Fruit fly (Drosophila melanogaster) whole organism, embryonic: Measurements from ENCODE around the gene Cpr67Fa2.

Experiments
- Abd-B ChIP-seq: fragments of 200-800 bp; sonication (Bioruptor generic); optimal IDR thresholded peaks from 2 replicates; lab custom pipeline; 2018; ENCODE audit warnings: missing biosample characterization, mild to moderate bottlenecking, missing genetic modification characterization, moderate library complexity
- CG10147 ChIP-seq: fragments of 200-800 bp; sonication (Bioruptor generic); optimal IDR thresholded peaks from 2 replicates; lab custom pipeline; 2019; ENCODE audit warnings: missing biosample characterization, mild to moderate bottlenecking, missing genetic modification characterization, moderate library complexity
- CG10959 ChIP-seq: fragments of 200-800 bp; sonication (Bioruptor generic); IDR thresholded peaks from 2 replicates; pipeline ENCODE4 v1.3.6; 2022; ENCODE audit warnings: missing biosample characterization, missing genetic modification characterization
- CG12236 ChIP-seq: fragments of 200-800 bp; sonication (Bioruptor generic); optimal IDR thresholded peaks from 2 replicates; lab custom pipeline; 2016; ENCODE audit warnings: missing biosample characterization, missing genetic modification characterization
- CG12299 ChIP-seq: fragments of 200-800 bp; sonication (Bioruptor generic); optimal IDR thresholded peaks from 2 replicates; lab custom pipeline; 2018; ENCODE audit warnings: missing biosample characterization, mild to moderate bottlenecking, missing genetic modification characterization
- CG12942 ChIP-seq: fragments of 200-800 bp; sonication (Bioruptor generic); optimal IDR thresholded peaks from 3 replicates; lab custom pipeline; 2016; ENCODE audit warnings: missing biosample characterization, missing genetic modification characterization
- CG14441 ChIP-seq: fragments of 200-800 bp; sonication (Bioruptor generic); IDR thresholded peaks from 2 replicates; pipeline ENCODE4 v1.3.6; 2022; ENCODE audit warnings: missing biosample characterization, missing genetic modification characterization
- CG15011 ChIP-seq: fragments of 200-800 bp; sonication (Bioruptor generic); optimal IDR thresholded peaks from 3 replicates; lab custom pipeline; 2018; ENCODE audit warnings: missing biosample characterization, mild to moderate bottlenecking, missing genetic modification characterization
- CG15601 ChIP-seq: fragments of 200-800 bp; sonication (Bioruptor generic); optimal IDR thresholded peaks from 3 replicates; lab custom pipeline; 2019; ENCODE audit warnings: missing biosample characterization, mild to moderate bottlenecking, missing genetic modification characterization, moderate library complexity
- CG16813 ChIP-seq: fragments of 200-800 bp; sonication (Bioruptor generic); IDR thresholded peaks from 3 replicates; pipeline ENCODE4 v1.3.6; 2022; ENCODE audit warnings: missing biosample characterization, missing genetic modification characterization; ENCODE audit not compliant: partially characterized antibody
- CG17186 ChIP-seq: fragments of 200-800 bp; sonication (Bioruptor generic); optimal IDR thresholded peaks from 3 replicates; lab custom pipeline; 2017; ENCODE audit warnings: missing biosample characterization, missing genetic modification reagents, missing genetic modification characterization
- CG17802 ChIP-seq: fragments of 200-800 bp; sonication (Bioruptor generic); optimal IDR thresholded peaks from 2 replicates; lab custom pipeline; 2018; ENCODE audit warnings: missing biosample characterization, mild to moderate bottlenecking, missing genetic modification characterization, moderate library complexity
- CG18619 ChIP-seq: fragments of 200-800 bp; sonication (Bioruptor generic); optimal IDR thresholded peaks from 3 replicates; lab custom pipeline; 2017; ENCODE audit warnings: missing biosample characterization, mild to moderate bottlenecking, missing genetic modification characterization
- CG18764 ChIP-seq: fragments of 200-800 bp; sonication (Bioruptor generic); optimal IDR thresholded peaks from 3 replicates; lab custom pipeline; 2016; ENCODE audit warnings: missing biosample characterization, missing genetic modification characterization
- CG31441 ChIP-seq: fragments of 200-800 bp; sonication (Bioruptor generic); IDR thresholded peaks from 2 replicates; pipeline ENCODE4 v1.3.6; 2022; ENCODE audit warnings: missing biosample characterization, missing genetic modification characterization
- CG3281 ChIP-seq: fragments of 200-800 bp; sonication (Bioruptor generic); optimal IDR thresholded peaks from 3 replicates; lab custom pipeline; 2017; ENCODE audit warnings: missing biosample characterization, mild to moderate bottlenecking, missing genetic modification characterization
- CG33213 ChIP-seq: fragments of 200-800 bp; sonication (Bioruptor generic); optimal IDR thresholded peaks from 3 replicates; lab custom pipeline; 2016; ENCODE audit warnings: missing biosample characterization, missing genetic modification characterization
- CG4617 ChIP-seq: fragments of 200-800 bp; sonication (Bioruptor generic); optimal IDR thresholded peaks from 3 replicates; lab custom pipeline; 2016; ENCODE audit warnings: missing biosample characterization, missing genetic modification characterization, borderline replicate concordance
- CG6272 ChIP-seq: fragments of 200-800 bp; sonication (Bioruptor generic); IDR thresholded peaks from 2 replicates; pipeline ENCODE4 v1.3.6; 2022; ENCODE audit warnings: missing biosample characterization, missing genetic modification characterization
- CG6683 ChIP-seq: fragments of 200-800 bp; sonication (Bioruptor generic); optimal IDR thresholded peaks from 2 replicates; lab custom pipeline; 2017; ENCODE audit warnings: missing biosample characterization, mild to moderate bottlenecking, missing genetic modification characterization, missing genetic modification reagents
- CG7357 ChIP-seq: fragments of 200-800 bp; sonication (Bioruptor generic); IDR thresholded peaks from 3 replicates; pipeline ENCODE4 v1.3.6; 2022; ENCODE audit warnings: missing biosample characterization, missing genetic modification characterization
- Camta ChIP-seq: fragments of 200-800 bp; sonication (Bioruptor generic); optimal IDR thresholded peaks from 2 replicates; lab custom pipeline; 2016; ENCODE audit warnings: missing biosample characterization, missing genetic modification characterization
- CkIIα-i1 ChIP-seq: fragments of 200-800 bp; sonication (Bioruptor generic); IDR thresholded peaks from 2 replicates; pipeline ENCODE4 v1.3.6; 2022; ENCODE audit warnings: missing biosample characterization, missing genetic modification characterization
- Dll ChIP-seq: fragments of 200-800 bp; sonication (Bioruptor generic); IDR thresholded peaks from 4 replicates; pipeline ENCODE4 v1.3.6; 2022; ENCODE audit warnings: missing biosample characterization, missing genetic modification characterization; ENCODE audit not compliant: partially characterized antibody
- Eip74EF ChIP-seq, 2 experiments: fragments of 200-800 bp in 1 of 2; fragments of >200 bp in 1 of 2; sonication (Bioruptor generic) in 1 of 2; optimal IDR thresholded peaks; 2 replicates each; lab custom pipeline; 2017 to 2019; ENCODE audit warnings: missing biosample characterization in 2 of 2, missing genetic modification characterization in 2 of 2, mild to moderate bottlenecking in 1 of 2, moderate library complexity in 1 of 2
- Gsc ChIP-seq: fragments of 200-800 bp; sonication (Bioruptor generic); IDR thresholded peaks from 2 replicates; pipeline ENCODE4 v1.3.6; 2022; ENCODE audit warnings: missing biosample characterization, missing genetic modification characterization
- HLH54F ChIP-seq: fragments of 200-800 bp; sonication (Bioruptor generic); optimal IDR thresholded peaks from 3 replicates; lab custom pipeline; 2016; ENCODE audit warnings: missing biosample characterization, missing genetic modification characterization
- PHDP ChIP-seq: fragments of 200-800 bp; sonication (Bioruptor generic); optimal IDR thresholded peaks from 3 replicates; lab custom pipeline; 2018; ENCODE audit warnings: missing biosample characterization, mild to moderate bottlenecking, missing genetic modification characterization, moderate library complexity
- Poxn ChIP-seq: fragments of 200-800 bp; sonication (Bioruptor generic); IDR thresholded peaks from 2 replicates; pipeline ENCODE4 v1.3.6; 2022; ENCODE audit warnings: missing biosample characterization, missing genetic modification characterization
- Ptx1 ChIP-seq: fragments of 200-800 bp; sonication (Bioruptor generic); IDR thresholded peaks from 2 replicates; pipeline ENCODE4 v1.3.6; 2022; ENCODE audit warnings: missing biosample characterization, missing genetic modification characterization
- Side ChIP-seq: fragments of 200-800 bp; sonication (Bioruptor generic); optimal IDR thresholded peaks from 2 replicates; lab custom pipeline; 2016; ENCODE audit warnings: missing biosample characterization, missing genetic modification characterization
- Sry-β ChIP-seq: fragments of 200-800 bp; sonication (Bioruptor generic); optimal IDR thresholded peaks from 2 replicates; lab custom pipeline; 2018; ENCODE audit warnings: missing biosample characterization, mild to moderate bottlenecking, missing genetic modification characterization, moderate library complexity
- Tbp ChIP-seq: fragments of >200 bp; optimal IDR thresholded peaks from 2 replicates; lab custom pipeline; 2018; ENCODE audit warnings: missing biosample characterization, missing genetic modification characterization
- cato ChIP-seq: fragments of 200-800 bp; sonication (Bioruptor generic); optimal IDR thresholded peaks from 2 replicates; lab custom pipeline; 2016; ENCODE audit warnings: missing biosample characterization, missing genetic modification characterization, borderline replicate concordance
- crol ChIP-seq: fragments of 200-800 bp; sonication (Bioruptor generic); IDR thresholded peaks from 2 replicates; pipeline ENCODE4 v1.3.6; 2022; ENCODE audit warnings: missing biosample characterization, missing genetic modification characterization
- dmrt11E ChIP-seq: fragments of 200-800 bp; sonication (Bioruptor generic); optimal IDR thresholded peaks from 3 replicates; lab custom pipeline; 2018; ENCODE audit warnings: missing biosample characterization, mild to moderate bottlenecking, missing genetic modification characterization, moderate library complexity
- esg ChIP-seq: fragments of 200-800 bp; sonication (Bioruptor generic); conservative IDR thresholded peaks from 2 replicates; pipeline ENCODE4 v1.3.6; 2022; ENCODE audit warnings: missing biosample characterization, missing genetic modification characterization
- gcm ChIP-seq: fragments of 200-800 bp; sonication (Bioruptor generic); optimal IDR thresholded peaks from 2 replicates; lab custom pipeline; 2019; ENCODE audit warnings: missing biosample characterization, mild to moderate bottlenecking, missing genetic modification characterization, moderate library complexity
- her ChIP-seq: fragments of 200-800 bp; sonication (Bioruptor generic); optimal IDR thresholded peaks from 2 replicates; lab custom pipeline; 2016; ENCODE audit warnings: missing biosample characterization, missing genetic modification characterization
- hth ChIP-seq: fragments of >200 bp; optimal IDR thresholded peaks from 2 replicates; lab custom pipeline; 2017; ENCODE audit warnings: inconsistent platforms
- inv ChIP-seq: fragments of 200-800 bp; sonication (Bioruptor generic); IDR thresholded peaks from 2 replicates; pipeline ENCODE4 v1.3.6; 2022; ENCODE audit warnings: missing biosample characterization, missing genetic modification characterization; ENCODE audit not compliant: partially characterized antibody
- jing ChIP-seq: fragments of 200-800 bp; sonication (Bioruptor generic); optimal IDR thresholded peaks from 2 replicates; lab custom pipeline; 2018; ENCODE audit warnings: missing biosample characterization, mild to moderate bottlenecking, missing genetic modification characterization
- lilli ChIP-seq: fragments of 200-800 bp; sonication (Bioruptor generic); optimal IDR thresholded peaks from 3 replicates; lab custom pipeline; 2016; ENCODE audit warnings: missing biosample characterization, missing genetic modification characterization
- pb ChIP-seq: fragments of 200-800 bp; sonication (Bioruptor generic); optimal IDR thresholded peaks from 3 replicates; lab custom pipeline; 2016; ENCODE audit warnings: missing biosample characterization, missing genetic modification characterization
- phol ChIP-seq: fragments of 200-800 bp; sonication (Bioruptor generic); optimal IDR thresholded peaks from 3 replicates; lab custom pipeline; 2018; ENCODE audit warnings: missing biosample characterization, mild to moderate bottlenecking, missing genetic modification characterization, moderate library complexity
- ranshi ChIP-seq: fragments of 200-800 bp; sonication (Bioruptor generic); IDR thresholded peaks from 2 replicates; pipeline ENCODE4 v1.3.6; 2022; ENCODE audit warnings: missing biosample characterization, missing genetic modification characterization
- seq ChIP-seq: fragments of 200-800 bp; sonication (Bioruptor generic); IDR thresholded peaks from 2 replicates; pipeline ENCODE4 v1.3.6; 2022; ENCODE audit warnings: missing biosample characterization, missing genetic modification characterization
- sna ChIP-seq: fragments of 200-800 bp; sonication (Bioruptor generic); IDR thresholded peaks from 2 replicates; pipeline ENCODE4 v1.3.6; 2022; ENCODE audit warnings: missing biosample characterization, missing genetic modification characterization; ENCODE audit not compliant: partially characterized antibody
- toy ChIP-seq: fragments of 200-800 bp; sonication (Bioruptor generic); IDR thresholded peaks from 2 replicates; pipeline ENCODE4 v1.3.6; 2022; ENCODE audit warnings: missing biosample characterization, missing genetic modification characterization
- trem ChIP-seq: fragments of 200-800 bp; optimal IDR thresholded peaks from 3 replicates; lab custom pipeline; 2019; ENCODE audit warnings: missing biosample characterization, mild to moderate bottlenecking, missing genetic modification characterization, moderate library complexity

The Cpr67Fa2 gene

dm6 chr3L:10897534-10898255, 6.2 kb downstream of the Cpr67Fa2 start (continued):
- TF ChIP-seq PHDP: no peak
- TF ChIP-seq CG18764 (GFP tag; lab: Kevin White, UChicago): no peak
- no peak for TF ChIP-seq dmrt11E (tag; lab: Kevin White, UChicago)
- no peak for TF ChIP-seq cato (GFP tag; lab: Kevin White, UChicago)
- TF ChIP-seq CG15601 (tag; lab: Kevin White, UChicago): no peak
- TF ChIP-seq pb (GFP tag; lab: Kevin White, UChicago): no peak
- 0 out of 2 replicates have a peak, but pooled peaks have one; percentile 16 for TF ChIP-seq CG14441 (GFP tag; lab: Robert Waterston, UW)
- no peak for TF ChIP-seq Sry-β (GFP tag; lab: Kevin White, UChicago)
- no peak for TF ChIP-seq CG17802 (tag; lab: Kevin White, UChicago)
- no peak for TF ChIP-seq CG33213 (GFP tag; lab: Kevin White, UChicago)
- TF ChIP-seq CG10959 (GFP tag; lab: Robert Waterston, UW): no peak
- TF ChIP-seq seq (GFP tag; lab: Robert Waterston, UW): no peak
- no peak for TF ChIP-seq CkIIα-i1 (GFP tag; lab: Robert Waterston, UW)
- no peak for TF ChIP-seq esg (GFP tag; lab: Robert Waterston, UW)
- TF ChIP-seq gcm (GFP tag; lab: Kevin White, UChicago): no peak
- 0 out of 3 replicates have a peak, but pooled peaks have one; percentile 16 for TF ChIP-seq CG16813 (GFP tag; lab: Robert Waterston, UW)
- TF ChIP-seq CG6683 (GFP tag; lab: Kevin White, UChicago): no peak
- no peak for TF ChIP-seq Abd-B (GFP tag; lab: Kevin White, UChicago)
- no peak for TF ChIP-seq CG18619 (GFP tag; lab: Kevin White, UChicago)
- TF ChIP-seq Camta (GFP tag; lab: Kevin White, UChicago): no peak
- no peak for TF ChIP-seq trem (tag; lab: Kevin White, UChicago)
- TF ChIP-seq CG3281 (GFP tag; lab: Kevin White, UChicago): no peak
- no peak for TF ChIP-seq jing (GFP tag; lab: Kevin White, UChicago)
- no peak for TF ChIP-seq sna
- no peak for TF ChIP-seq CG17186 (GFP tag; lab: Kevin White, UChicago)
- TF ChIP-seq Side (GFP tag; lab: Kevin White, UChicago): no peak
- TF ChIP-seq CG6272 (GFP tag; lab: Robert Waterston, UW): no peak
- no peak for TF ChIP-seq hth
- no peak for TF ChIP-seq CG4617
- TF ChIP-seq inv (GFP tag; lab: Robert Waterston, UW): no peak
- no peak for TF ChIP-seq HLH54F (GFP tag; lab: Kevin White, UChicago)
- no peak for TF ChIP-seq phol
- no peak for TF ChIP-seq her
- no peak for TF ChIP-seq ranshi (GFP tag; lab: Robert Waterston, UW)
- TF ChIP-seq CG15011: no peak
- TF ChIP-seq CG7357 (GFP tag; lab: Robert Waterston, UW): no peak
- no peak for TF ChIP-seq Dll
- TF ChIP-seq toy (GFP tag; lab: Robert Waterston, UW): no peak
- TF ChIP-seq Eip74EF (GFP tag; optimal IDR thresholded peaks at IDR 0.05; lab: Kevin White, UChicago): no peak
- TF ChIP-seq CG12236 (GFP tag; lab: Kevin White, UChicago): no peak
- TF ChIP-seq Tbp (GFP tag; lab: Kevin White, UChicago): no peak
- TF ChIP-seq Ptx1: no peak
- 0 out of 2 replicates have a peak, but pooled peaks have one; percentile 26 for TF ChIP-seq CG31441 (GFP tag; lab: Robert Waterston, UW)
- peak; percentile 92 for TF ChIP-seq crol (GFP tag; lab: Robert Waterston, UW)
- no peak for TF ChIP-seq Gsc (GFP tag; lab: Robert Waterston, UW)
- no peak for TF ChIP-seq CG12299 (tag; lab: Kevin White, UChicago)
- no peak for TF ChIP-seq CG10147 (GFP tag; lab: Kevin White, UChicago)
- no peak for TF ChIP-seq lilli (GFP tag; lab: Kevin White, UChicago)
- no peak for TF ChIP-seq Poxn (GFP tag; lab: Robert Waterston, UW)
- no peak for TF ChIP-seq CG12942
